Worm (Caenorhabditis elegans) whole organism, mixed stage, embryonic: ENCODE measurements around the gene T23E1.1.

Source experiments
- M03D4.4 ChIP-seq: sonication (generic microtip); optimal IDR thresholded peaks from 2 replicates; lab custom pipeline; 2017; ENCODE audit warnings: mild to moderate bottlenecking, missing genetic modification characterization, missing compliant biosample characterization
- bed-3 ChIP-seq: fragments of 200-800 bp; sonication (Bioruptor generic); optimal IDR thresholded peaks from 3 replicates; lab custom pipeline; 2018; ENCODE audit warnings: mild to moderate bottlenecking, missing genetic modification characterization, moderate library complexity, missing compliant biosample characterization
- blmp-1 ChIP-seq: fragments of 150-350 bp; optimal IDR thresholded peaks from 2 replicates; lab custom pipeline; 2014; ENCODE audit warnings: missing biosample characterization, missing genetic modification characterization
- ceh-39 ChIP-seq: fragments of 150-350 bp; optimal IDR thresholded peaks from 2 replicates; lab custom pipeline; 2014; ENCODE audit warnings: missing biosample characterization, missing genetic modification characterization
- ceh-43 ChIP-seq: fragments of 200-800 bp; sonication (Bioruptor generic); optimal IDR thresholded peaks from 2 replicates; lab custom pipeline; 2018; ENCODE audit warnings: mild to moderate bottlenecking, missing genetic modification characterization, moderate library complexity, missing compliant biosample characterization
- ceh-83 ChIP-seq: fragments of 200-800 bp; sonication (Bioruptor generic); optimal IDR thresholded peaks from 2 replicates; lab custom pipeline; 2018; ENCODE audit warnings: mild to moderate bottlenecking, missing genetic modification characterization, missing compliant biosample characterization
- ces-1 ChIP-seq: fragments of 150-350 bp; optimal IDR thresholded peaks from 2 replicates; lab custom pipeline; 2014; ENCODE audit warnings: missing biosample characterization, missing genetic modification reagents, missing genetic modification characterization
- cnd-1 ChIP-seq: fragments of 200-800 bp; sonication (Bioruptor generic); optimal IDR thresholded peaks from 2 replicates; lab custom pipeline; 2018; ENCODE audit warnings: mild to moderate bottlenecking, missing genetic modification characterization, missing compliant biosample characterization
- drap-1 ChIP-seq: fragments of 200-800 bp; sonication (Bioruptor generic); optimal IDR thresholded peaks from 3 replicates; lab custom pipeline; 2018; ENCODE audit warnings: mild to moderate bottlenecking, missing genetic modification characterization, missing compliant biosample characterization
- elt-1 ChIP-seq: sonication (generic microtip); optimal IDR thresholded peaks from 2 replicates; lab custom pipeline; 2017; ENCODE audit warnings: missing genetic modification characterization, mild to moderate bottlenecking, missing compliant biosample characterization, antibody characterized with exemption, moderate library complexity, borderline replicate concordance; ENCODE audit not compliant: insufficient read depth
- elt-3 ChIP-seq: fragments of 150-350 bp; optimal IDR thresholded peaks from 2 replicates; lab custom pipeline; 2014; ENCODE audit warnings: missing biosample characterization, missing genetic modification characterization
- flh-1 ChIP-seq: fragments of 200-800 bp; sonication (Bioruptor generic); optimal IDR thresholded peaks from 2 replicates; lab custom pipeline; 2018; ENCODE audit warnings: mild to moderate bottlenecking, missing genetic modification characterization, moderate library complexity, missing compliant biosample characterization
- lin-13 ChIP-seq: fragments of 150-350 bp; optimal IDR thresholded peaks from 2 replicates; lab custom pipeline; 2014; ENCODE audit warnings: missing biosample characterization, missing genetic modification characterization
- lin-32 ChIP-seq: fragments of 200-800 bp; sonication (Bioruptor generic); optimal IDR thresholded peaks from 2 replicates; lab custom pipeline; 2018; ENCODE audit warnings: mild to moderate bottlenecking, missing genetic modification characterization, missing compliant biosample characterization
- lsy-2 ChIP-seq: fragments of 150-350 bp; optimal IDR thresholded peaks from 2 replicates; lab custom pipeline; 2014; ENCODE audit warnings: missing biosample characterization, missing genetic modification characterization
- mls-2 ChIP-seq: sonication (generic microtip); optimal IDR thresholded peaks from 2 replicates; lab custom pipeline; 2016; ENCODE audit warnings: mild to moderate bottlenecking, missing genetic modification characterization, moderate library complexity, missing compliant biosample characterization
- nhr-2 ChIP-seq: fragments of 150-350 bp; optimal IDR thresholded peaks from 2 replicates; lab custom pipeline; 2014; ENCODE audit warnings: missing biosample characterization, missing genetic modification characterization
- pha-4 ChIP-seq: fragments of 150-350 bp; optimal IDR thresholded peaks from 2 replicates; lab custom pipeline; 2018; ENCODE audit warnings: missing biosample characterization, missing genetic modification reagents, missing genetic modification characterization
- sem-2 ChIP-seq: fragments of 200-800 bp; sonication (Bioruptor generic); optimal IDR thresholded peaks from 2 replicates; lab custom pipeline; 2018; ENCODE audit warnings: mild to moderate bottlenecking, missing genetic modification characterization, missing compliant biosample characterization
- sptf-1 ChIP-seq: sonication (generic microtip); optimal IDR thresholded peaks from 2 replicates; lab custom pipeline; 2017; ENCODE audit warnings: mild to moderate bottlenecking, missing genetic modification characterization, moderate library complexity, missing compliant biosample characterization
- tbx-8 ChIP-seq: fragments of 200-800 bp; sonication (Bioruptor generic); optimal IDR thresholded peaks from 2 replicates; lab custom pipeline; 2018; ENCODE audit warnings: mild to moderate bottlenecking, missing genetic modification characterization, moderate library complexity, missing compliant biosample characterization
- unc-120 ChIP-seq: sonication (generic microtip); optimal IDR thresholded peaks from 2 replicates; lab custom pipeline; 2017; ENCODE audit warnings: missing genetic modification characterization, missing compliant biosample characterization; ENCODE audit not compliant: poor library complexity, severe bottlenecking
- unc-39 ChIP-seq: fragments of 150-350 bp; optimal IDR thresholded peaks from 2 replicates; lab custom pipeline; 2014; ENCODE audit warnings: missing biosample characterization, missing genetic modification characterization
- unc-62 ChIP-seq: fragments of 150-350 bp; optimal IDR thresholded peaks from 2 replicates; lab custom pipeline; 2014; ENCODE audit warnings: missing biosample characterization, missing genetic modification reagents, missing genetic modification characterization
- zip-8 ChIP-seq: fragments of 150-350 bp; optimal IDR thresholded peaks from 2 replicates; lab custom pipeline; 2014; ENCODE audit warnings: missing biosample characterization, missing genetic modification characterization

The T23E1.1 gene

DNA sequence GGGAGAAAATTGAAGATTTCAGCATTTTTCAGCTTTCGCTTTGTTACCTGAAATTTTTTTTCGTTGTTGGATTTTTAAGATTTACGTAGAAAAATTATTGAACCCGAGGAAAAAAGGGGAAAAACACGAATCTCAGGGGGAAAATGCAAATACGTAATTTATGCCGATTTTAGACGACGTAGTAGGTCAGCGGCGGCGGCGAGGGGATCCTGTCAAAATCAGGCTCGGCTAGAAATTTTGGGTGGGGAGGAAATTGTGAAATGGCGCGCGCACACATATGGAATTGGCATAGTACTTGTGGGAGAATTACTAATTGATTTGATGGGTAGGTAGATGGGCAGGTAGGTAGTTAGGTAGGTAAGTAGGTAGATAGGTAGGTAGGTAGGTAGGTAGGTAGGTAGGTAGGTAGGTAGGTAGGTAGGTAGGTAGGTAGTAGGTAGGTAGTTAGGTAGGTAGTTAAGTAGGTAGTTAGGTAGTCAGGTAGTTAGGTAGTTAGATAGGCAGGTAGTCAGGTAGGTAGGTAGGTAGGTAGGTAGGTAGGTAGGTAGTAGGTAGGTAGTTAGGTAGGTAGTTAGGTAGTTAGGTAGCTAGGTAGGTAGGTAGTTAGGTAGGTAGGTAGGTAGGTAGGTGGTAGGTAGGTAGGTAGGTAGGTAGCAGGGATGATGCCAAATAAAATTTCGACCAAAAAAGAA, 25.1 kb downstream of the T23E1.1 start, which contains the start of gene nlp-81:
nlp-81 (minus strand) TSS at position 51 of the 692 bp plus-strand sequence.
- peak; percentile 66 for TF ChIP-seq sptf-1
- no peak for TF ChIP-seq elt-1 (tag; lab: Kevin White, UChicago)

DNA sequence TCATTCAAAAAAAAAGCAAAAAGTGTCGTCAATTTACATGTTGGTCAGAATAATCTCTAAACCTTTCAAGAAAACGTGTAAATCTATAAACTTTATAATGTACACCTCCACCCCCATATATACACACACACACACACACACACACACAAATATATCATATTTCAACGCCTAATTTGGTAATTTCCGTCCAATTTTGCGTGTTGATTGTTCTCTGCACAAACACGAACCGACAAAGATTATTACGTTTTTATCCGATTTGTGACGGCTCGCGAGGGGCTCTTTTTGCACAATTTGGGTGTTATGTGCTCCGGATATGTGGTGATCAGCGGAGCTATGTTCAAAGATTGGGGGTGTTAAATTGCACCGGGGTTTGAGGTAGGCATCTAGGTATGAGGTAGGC, 31.8 kb downstream of the T23E1.1 start:
- no peak for TF ChIP-seq mls-2 (tag; lab: Kevin White, UChicago)
- TF ChIP-seq elt-3 (tag; lab: Kevin White, UChicago) = no peak
- TF ChIP-seq zip-8 (tag; lab: Kevin White, UChicago) = no peak
- TF ChIP-seq ces-1 = no peak
- no peak for TF ChIP-seq M03D4.4 (tag; lab: Kevin White, UChicago)
- no peak for TF ChIP-seq cnd-1 (tag; lab: Kevin White, UChicago)
- TF ChIP-seq ceh-43 (GFP tag; lab: Kevin White, UChicago) = no peak
- TF ChIP-seq unc-120 (tag; lab: Kevin White, UChicago) = no peak
- TF ChIP-seq bed-3 (GFP tag; lab: Kevin White, UChicago) = no peak
- TF ChIP-seq lsy-2 (tag; lab: Kevin White, UChicago) = no peak

DNA sequence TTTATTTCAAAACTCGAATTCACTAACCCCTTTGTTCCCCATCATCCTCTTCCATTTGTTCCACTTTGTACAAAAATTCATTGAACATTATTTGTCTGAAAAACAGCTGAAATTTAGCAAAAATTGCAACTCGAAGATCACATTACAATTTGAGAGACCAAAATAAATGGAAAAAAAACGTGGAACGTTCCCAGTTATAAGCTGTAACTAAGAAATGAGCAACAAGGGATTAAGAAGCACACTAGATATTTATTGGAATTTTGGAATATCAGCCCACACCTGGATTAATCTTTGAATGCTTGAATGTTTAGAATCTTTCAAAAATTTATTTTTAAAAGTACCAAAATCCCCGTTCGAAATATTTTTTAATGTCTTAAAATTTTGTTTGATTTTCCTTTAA, 40.3 kb downstream of the T23E1.1 start, which contains the start of gene Y67D8B.2:
Y67D8B.2 (minus strand) TSS at position 101 of the 400 bp plus-strand sequence.
- TF ChIP-seq unc-62 (GFP tag; lab: Kevin White, UChicago) (no peak), ceh-39 (no peak), elt-1 (tag; lab: Kevin White, UChicago) (no peak), sem-2 (GFP tag; lab: Kevin White, UChicago) (no peak), lin-13 (tag; lab: Kevin White, UChicago) (no peak), blmp-1 (tag; lab: Kevin White, UChicago) (no peak), sptf-1 (no peak), ceh-43 (GFP tag; lab: Kevin White, UChicago) (no peak), flh-1 (no peak), drap-1 (GFP tag; lab: Kevin White, UChicago) (no peak), elt-3 (tag; lab: Kevin White, UChicago) (no peak), pha-4 (no peak), bed-3 (GFP tag; lab: Kevin White, UChicago) (no peak), mls-2 (tag; lab: Kevin White, UChicago) (no peak)
- TF ChIP-seq, all 35 proteins: peak for 0

- no peak for TF ChIP-seq cnd-1 (tag; lab: Kevin White, UChicago)
- no peak for TF ChIP-seq sptf-1
- TF ChIP-seq blmp-1 (tag; lab: Kevin White, UChicago) = no peak
- TF ChIP-seq sem-2 (GFP tag; lab: Kevin White, UChicago) = no peak
- no peak for TF ChIP-seq unc-39
- no peak for TF ChIP-seq pha-4
- no peak for TF ChIP-seq nhr-2 (tag; lab: Kevin White, UChicago)
- TF ChIP-seq ceh-83 (GFP tag; lab: Kevin White, UChicago) = no peak
These were observed 45.2 kb downstream of the T23E1.1 start for ce11 chrIV:3196367-3196766.

- TF ChIP-seq ceh-83 (GFP tag; lab: Kevin White, UChicago) (no peak), lin-32 (GFP tag; lab: Kevin White, UChicago) (no peak)
These were observed 47.9 kb downstream of the T23E1.1 start for ce11 chrIV:3199041-3199440.

ce11 chrIV:3202111-3202510, 51.0 kb downstream of the T23E1.1 start, which contains the start of the genes Y67D8B.3 and Y67D8B.5:
TSS of gene Y67D8B.3 (minus strand) at chrIV:3202211.
TSS of gene Y67D8B.5 (plus strand) at chrIV:3202343.
- no peak for TF ChIP-seq tbx-8 (GFP tag; lab: Kevin White, UChicago)
